Fruit fly (Drosophila melanogaster) whole organism, pupa: Measurements from ENCODE around the gene Teh1.

Source experiments
- CG10348 ChIP-seq: fragments of 200-800 bp; sonication (Bioruptor generic); IDR thresholded peaks from 2 replicates; pipeline ENCODE4 v1.3.6; 2022; ENCODE audit warnings: missing biosample characterization, missing genetic modification characterization
- CG12605 ChIP-seq: fragments of 200-800 bp; sonication (Bioruptor generic); IDR thresholded peaks from 2 replicates; pipeline ENCODE4 v1.3.6; 2022; ENCODE audit warnings: missing biosample characterization, missing genetic modification characterization
- CG14655 ChIP-seq: fragments of 200-800 bp; sonication (Bioruptor generic); optimal IDR thresholded peaks from 3 replicates; lab custom pipeline; 2017; ENCODE audit warnings: mild to moderate bottlenecking, missing biosample characterization, missing genetic modification reagents, missing genetic modification characterization
- CG4496 ChIP-seq: fragments of 200-800 bp; sonication (Bioruptor generic); IDR thresholded peaks from 3 replicates; pipeline ENCODE4 v1.3.6; 2022; ENCODE audit warnings: missing biosample characterization, missing genetic modification characterization
- CG9948 ChIP-seq: fragments of 200-800 bp; sonication (Bioruptor generic); optimal IDR thresholded peaks from 2 replicates; lab custom pipeline; 2018; ENCODE audit warnings: missing biosample characterization, mild to moderate bottlenecking, missing genetic modification characterization, moderate library complexity
- D1 ChIP-seq: fragments of 200-800 bp; sonication (Bioruptor generic); optimal IDR thresholded peaks from 2 replicates; lab custom pipeline; 2018; ENCODE audit warnings: missing biosample characterization, mild to moderate bottlenecking, missing genetic modification characterization, moderate library complexity
- EcR ChIP-seq: fragments of 200-800 bp; sonication (Bioruptor generic); optimal IDR thresholded peaks from 3 replicates; lab custom pipeline; 2019; ENCODE audit warnings: missing biosample characterization, missing genetic modification characterization, mild to moderate bottlenecking, moderate library complexity, missing genetic modification reagents
- Pif1A ChIP-seq: fragments of 200-800 bp; sonication (Bioruptor generic); optimal IDR thresholded peaks from 3 replicates; lab custom pipeline; 2016; ENCODE audit warnings: missing biosample characterization, missing genetic modification characterization
- Pif1B ChIP-seq: fragments of 200-800 bp; sonication (Bioruptor generic); optimal IDR thresholded peaks from 3 replicates; lab custom pipeline; 2016; ENCODE audit warnings: missing biosample characterization, missing genetic modification characterization
- Snoo ChIP-seq: fragments of 200-800 bp; sonication (Bioruptor generic); optimal IDR thresholded peaks from 3 replicates; lab custom pipeline; 2017; ENCODE audit warnings: missing biosample characterization, mild to moderate bottlenecking, missing genetic modification characterization, inconsistent platforms
- rn ChIP-seq: fragments of 200-800 bp; sonication (Bioruptor generic); IDR thresholded peaks from 2 replicates; pipeline ENCODE4 v1.3.6; 2022; ENCODE audit warnings: missing biosample characterization, missing genetic modification characterization

DNA sequence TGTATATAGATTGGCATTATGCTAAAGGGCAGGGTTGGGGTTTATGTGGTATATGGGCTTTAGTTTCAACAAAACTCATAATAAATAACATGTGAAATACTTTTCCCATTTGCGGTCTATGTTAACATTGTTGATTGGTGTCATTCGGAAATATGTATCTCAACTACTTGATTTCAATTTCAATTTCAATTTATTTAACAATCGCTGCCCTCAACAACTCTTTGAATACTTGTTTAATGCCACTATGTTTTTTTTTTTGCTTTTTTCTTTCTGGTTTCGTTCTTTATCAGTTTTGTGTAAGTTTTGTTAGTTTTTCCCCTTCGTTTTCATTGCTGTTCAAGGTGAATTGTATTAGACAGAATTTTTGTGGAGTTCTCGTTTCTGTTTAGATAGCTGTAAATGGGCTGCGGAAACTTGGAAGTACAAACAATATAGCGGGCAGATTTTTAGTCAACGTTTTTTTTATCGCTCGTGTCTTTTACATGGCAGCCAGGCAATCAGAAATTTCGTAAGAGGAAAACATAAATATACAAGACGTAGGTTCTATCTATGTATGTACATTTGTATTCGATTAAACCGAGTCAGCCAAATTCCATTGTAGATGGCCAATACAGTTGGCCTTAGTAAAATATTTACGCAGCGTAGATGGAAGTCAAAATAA lies 24.2 kb upstream of the Teh1 start:
- TF ChIP-seq EcR (GFP tag; lab: Kevin White, UChicago), result no peak
- TF ChIP-seq CG10348, result no peak
- TF ChIP-seq CG9948 (tag; lab: Kevin White, UChicago), result no peak
- no peak for TF ChIP-seq CG14655
- TF ChIP-seq Pif1A (GFP tag; lab: Kevin White, UChicago), result no peak
- no peak for TF ChIP-seq Snoo (tag; lab: Kevin White, UChicago)
- TF ChIP-seq CG4496 (GFP tag; lab: Robert Waterston, UW), result no peak
- TF ChIP-seq D1 (tag; lab: Kevin White, UChicago), result no peak
- no peak for TF ChIP-seq Pif1B
- TF ChIP-seq rn (GFP tag; lab: Robert Waterston, UW), result no peak
- TF ChIP-seq CG12605 (GFP tag; lab: Robert Waterston, UW), result no peak
